Worm (Caenorhabditis elegans): ENCODE data around the gene B0281.5.

The B0281.5 gene

DNA sequence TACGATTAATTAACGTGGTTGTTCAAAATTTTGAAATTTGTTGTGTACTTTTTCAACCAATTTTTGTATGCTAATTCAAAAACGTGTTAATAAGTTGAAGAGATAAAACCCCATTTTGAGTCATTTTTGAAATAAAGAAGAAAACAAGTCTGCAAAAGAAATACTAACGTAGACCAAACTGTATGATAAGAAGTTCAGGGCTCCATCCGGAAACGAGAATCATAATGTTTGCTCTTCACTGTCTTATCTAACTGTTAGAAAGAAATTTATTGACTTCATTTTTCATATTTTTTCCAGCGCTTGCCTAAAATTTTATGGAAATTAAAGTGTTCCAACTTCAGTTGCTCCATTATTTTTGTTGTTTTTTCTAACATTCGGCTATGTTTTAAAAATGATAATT lies 4.7 kb upstream of the B0281.5 start:
- TF ChIP-seq lim-7 (GFP tag; IDR thresholded peaks at IDR 0.05) (no peak), T20F7.1 (GFP tag; optimal IDR thresholded peaks at IDR 0.05) (no peak), mdl-1 (tag; optimal IDR thresholded peaks at IDR 0.05) (no peak), ceh-28 (tag; optimal IDR thresholded peaks at IDR 0.05) (no peak), nhr-25 (tag; optimal IDR thresholded peaks at IDR 0.05; ENCODE audit: borderline replicate concordance, insufficient read depth) (no peak), nhr-41 (GFP tag; IDR thresholded peaks at IDR 0.05) (no peak), lin-1 (GFP tag; IDR thresholded peaks at IDR 0.05) (peak; percentile 26; the same call in 1 of the 2 replicates), ctbp-1 (GFP tag; IDR thresholded peaks at IDR 0.05) (no peak), R02D3.7 (tag; optimal IDR thresholded peaks at IDR 0.05) (no peak), daf-16 (GFP tag; optimal IDR thresholded peaks at IDR 0.05) (no peak), daf-16 (tag; optimal IDR thresholded peaks at IDR 0.05) (peak; percentile 52), fkh-10 (GFP tag; optimal IDR thresholded peaks at IDR 0.05) (no peak), dpl-1 (GFP tag; optimal IDR thresholded peaks at IDR 0.05) (no peak), zip-2 (tag; optimal IDR thresholded peaks at IDR 0.05) (no peak), nhr-42 (GFP tag; IDR thresholded peaks at IDR 0.05) (no peak), daf-19 (GFP tag; conservative IDR thresholded peaks at IDR 0.05) (no peak), ceh-82 (tag; optimal IDR thresholded peaks at IDR 0.05) (no peak), nhr-28 (tag; optimal IDR thresholded peaks at IDR 0.05) (peak; percentile 61), ztf-11 (tag; optimal IDR thresholded peaks at IDR 0.05) (no peak), dmd-6 (GFP tag; IDR thresholded peaks at IDR 0.05) (peak; percentile 10; the same call in 1 of the 2 replicates), pqm-1 (tag; optimal IDR thresholded peaks at IDR 0.05) (peak; percentile 93), aha-1 (tag) (peak; percentile 10), tag-97 (GFP tag; IDR thresholded peaks at IDR 0.05) (no peak), spr-1 (tag; optimal IDR thresholded peaks at IDR 0.05) (no peak), snpc-1.2 (GFP tag; IDR thresholded peaks at IDR 0.05) (no peak), ama-1 (optimal IDR thresholded peaks at IDR 0.05) (no peak)

DNA sequence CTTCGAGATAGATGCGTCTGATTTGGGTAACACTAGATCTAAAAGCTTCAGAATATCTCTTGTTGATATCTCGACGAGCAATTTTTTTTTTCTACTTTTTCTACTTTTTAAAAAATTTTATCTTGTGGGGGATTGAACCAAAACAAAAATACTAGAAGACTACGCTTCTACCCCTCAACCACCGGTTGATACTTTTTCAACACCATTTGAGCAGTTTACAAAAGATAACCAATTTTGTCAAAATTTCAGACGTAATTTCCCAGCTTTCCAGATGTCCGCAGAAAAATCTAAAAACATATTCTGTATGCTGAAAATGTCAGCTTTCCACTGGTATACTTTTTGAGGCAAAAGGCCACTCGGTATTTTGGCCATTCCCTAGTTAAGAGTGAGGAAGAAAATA lies 3.8 kb upstream of the B0281.5 start:
- TF ChIP-seq ZK337.2 (GFP tag; IDR thresholded peaks at IDR 0.05) (no peak), Y75B8A.6 (GFP tag; IDR thresholded peaks at IDR 0.05) (no peak), fkh-10 (GFP tag; optimal IDR thresholded peaks at IDR 0.05) (no peak), nhr-41 (GFP tag; IDR thresholded peaks at IDR 0.05) (no peak), aha-1 (tag) (peak; percentile 23), nhr-6 (tag; optimal IDR thresholded peaks at IDR 0.05) (no peak)

DNA sequence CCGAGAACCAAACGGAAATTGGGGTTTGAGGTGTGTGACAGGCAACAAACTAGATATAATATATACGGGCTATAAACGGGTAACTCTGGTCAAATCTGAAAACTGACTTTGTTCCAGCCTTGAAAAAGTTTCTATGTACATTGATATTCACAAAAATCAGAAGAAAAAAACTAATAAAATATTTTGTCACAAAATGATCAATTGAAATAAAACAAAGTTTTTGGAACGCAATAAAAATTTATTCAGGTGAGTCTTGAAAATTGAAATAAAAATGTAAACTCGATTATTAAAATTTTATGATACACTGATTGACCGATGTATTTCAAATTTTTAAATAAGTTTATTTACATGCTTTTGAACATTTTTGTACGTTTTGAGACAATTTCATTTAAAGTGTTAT lies 1.6 kb upstream of the B0281.5 start, which contains the start of gene B0281.6:
B0281.6 (minus strand) TSS at position 101 of the 400 bp plus-strand sequence.
- TF ChIP-seq D1046.2 (GFP tag; IDR thresholded peaks at IDR 0.05), result no peak
- no peak for TF ChIP-seq egl-43 (GFP tag; IDR thresholded peaks at IDR 0.05)
- no peak for TF ChIP-seq spr-3 (GFP tag; optimal IDR thresholded peaks at IDR 0.05)
- TF ChIP-seq ztf-11 (tag; optimal IDR thresholded peaks at IDR 0.05), result no peak
- TF ChIP-seq sdz-12 (GFP tag; optimal IDR thresholded peaks at IDR 0.05), result no peak
- TF ChIP-seq spr-1 (tag; optimal IDR thresholded peaks at IDR 0.05), result no peak
- no peak for TF ChIP-seq unc-39 (tag; optimal IDR thresholded peaks at IDR 0.05)
- no peak for TF ChIP-seq F44E2.7 (GFP tag; IDR thresholded peaks at IDR 0.05)
- TF ChIP-seq daf-19 (GFP tag; conservative IDR thresholded peaks at IDR 0.05), result no peak
- no peak for TF ChIP-seq ZK546.5 (tag; optimal IDR thresholded peaks at IDR 0.05)
- no peak for TF ChIP-seq mxl-2 (GFP tag; conservative IDR thresholded peaks at IDR 0.05)
- TF ChIP-seq nhr-77 (tag; optimal IDR thresholded peaks at IDR 0.05), result no peak

DNA sequence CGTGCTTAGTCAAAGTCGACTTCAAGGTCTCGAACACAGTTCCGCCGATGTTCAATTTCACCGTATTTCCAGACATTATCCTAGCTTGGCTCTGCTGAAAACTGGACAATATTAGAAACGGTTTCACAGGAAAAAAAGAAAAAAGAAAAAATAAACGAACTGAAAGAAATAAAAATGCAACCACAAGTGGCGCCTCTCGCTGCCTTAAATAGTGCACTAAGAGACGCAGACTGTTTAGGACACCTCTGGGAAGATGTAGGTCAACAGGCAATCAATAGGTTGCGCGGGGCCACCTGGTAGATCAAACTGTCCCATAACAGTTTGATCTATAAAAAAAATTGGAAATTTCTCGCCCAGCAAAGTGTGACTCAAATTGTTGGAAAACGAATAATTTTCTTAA lies 2.0 kb downstream of the B0281.5 start, which contains the start of gene B0281.4:
B0281.4 (minus strand) TSS at position 101 of the 400 bp plus-strand sequence.
- TF ChIP-seq pqm-1 (tag; optimal IDR thresholded peaks at IDR 0.05) (no peak), dpl-1 (GFP tag; optimal IDR thresholded peaks at IDR 0.05) (no peak), nhr-77 (tag; optimal IDR thresholded peaks at IDR 0.05) (no peak), gei-8 (GFP tag; optimal IDR thresholded peaks at IDR 0.05) (no peak), ztf-7 (tag; optimal IDR thresholded peaks at IDR 0.05) (no peak), F44E2.7 (GFP tag; IDR thresholded peaks at IDR 0.05) (no peak), F26F4.8 (GFP tag; conservative IDR thresholded peaks at IDR 0.05) (no peak), skn-1 (tag; optimal IDR thresholded peaks at IDR 0.05) (no peak), nhr-6 (tag; optimal IDR thresholded peaks at IDR 0.05) (no peak), rbr-2 (tag; optimal IDR thresholded peaks at IDR 0.05) (no peak), daf-16 (GFP tag; optimal IDR thresholded peaks at IDR 0.05) (no peak), daf-16 (tag; optimal IDR thresholded peaks at IDR 0.05) (no peak), ces-1 (GFP tag; optimal IDR thresholded peaks at IDR 0.05) (no peak), lsy-2 (tag; optimal IDR thresholded peaks at IDR 0.05) (no peak)

Measured in whole organism, L4 larva.